Worm (Caenorhabditis elegans): Measurements from ENCODE around the gene F16G10.7.

ce11 chrII:2379673-2380072, 401 bp downstream of the F16G10.7 start:
- no peak for TF ChIP-seq nhr-11 (tag; optimal IDR thresholded peaks at IDR 0.05)
- no peak for TF ChIP-seq fos-1 (tag; optimal IDR thresholded peaks at IDR 0.05)
- TF ChIP-seq nfya-1 (tag; optimal IDR thresholded peaks at IDR 0.05; ENCODE audit: insufficient read depth): no peak
- no peak for TF ChIP-seq pha-4 (tag; optimal IDR thresholded peaks at IDR 0.05)
- no peak for TF ChIP-seq hmg-11 (tag; optimal IDR thresholded peaks at IDR 0.05)
- TF ChIP-seq aly-2 (tag; optimal IDR thresholded peaks at IDR 0.05): no peak
- TF ChIP-seq fkh-2 (tag; optimal IDR thresholded peaks at IDR 0.05): no peak
- no peak for TF ChIP-seq R02D3.7 (tag; optimal IDR thresholded peaks at IDR 0.05)
- TF ChIP-seq nhr-237 (tag; optimal IDR thresholded peaks at IDR 0.05): no peak
- TF ChIP-seq nhr-28 (tag; optimal IDR thresholded peaks at IDR 0.05): no peak
- TF ChIP-seq unc-62 (GFP tag; optimal IDR thresholded peaks at IDR 0.05): no peak
- TF ChIP-seq tbx-2 (tag; optimal IDR thresholded peaks at IDR 0.05): no peak
- TF ChIP-seq ceh-82 (tag; optimal IDR thresholded peaks at IDR 0.05): no peak
